Worm (Caenorhabditis elegans) whole organism, midembryonic: ENCODE results near the gene C47E12.12.

Experiments
- T22C8.4 ChIP-seq: fragments of 200-800 bp; sonication (Bioruptor generic); IDR thresholded peaks from 2 replicates; pipeline ENCODE4 v1.3.6; 2022; ENCODE audit warnings: missing genetic modification characterization, missing compliant biosample characterization
- cog-1 ChIP-seq: sonication (generic microtip); optimal IDR thresholded peaks from 2 replicates; lab custom pipeline; 2016; ENCODE audit warnings: missing genetic modification characterization, missing compliant biosample characterization
- flt-1 ChIP-seq: fragments of 200-800 bp; sonication (Bioruptor generic); IDR thresholded peaks from 2 replicates; pipeline ENCODE4 v1.3.6; 2022; ENCODE audit warnings: missing genetic modification characterization, missing compliant biosample characterization
- ref-1 ChIP-seq: fragments of 200-800 bp; sonication (Bioruptor generic); conservative IDR thresholded peaks from 2 replicates; pipeline ENCODE4 v1.3.6; 2022; ENCODE audit warnings: missing genetic modification reagents, missing genetic modification characterization, missing compliant biosample characterization
- ztf-23 ChIP-seq: fragments of 200-800 bp; sonication (Bioruptor generic); IDR thresholded peaks from 2 replicates; pipeline ENCODE4 v1.3.6; 2022; ENCODE audit warnings: missing genetic modification reagents, missing genetic modification characterization, missing compliant biosample characterization

DNA sequence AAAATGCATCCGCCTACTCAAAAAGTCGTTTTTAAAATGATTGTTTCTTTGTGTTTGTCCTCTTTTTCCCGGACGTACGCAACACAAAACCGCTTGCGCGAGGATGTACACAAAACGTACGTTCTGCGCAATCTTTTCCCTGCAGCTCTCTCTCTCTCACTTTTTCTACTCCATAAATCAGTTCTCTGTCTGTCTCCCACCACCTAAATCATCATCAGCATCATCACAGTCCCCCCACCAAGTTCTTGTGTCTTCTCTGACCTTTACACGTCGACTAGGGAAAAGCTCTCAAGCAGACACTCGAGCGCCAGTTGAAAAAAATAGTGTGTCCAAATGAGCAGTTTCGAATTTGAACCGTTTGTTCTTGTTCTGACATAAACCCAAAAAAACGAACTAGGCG, 28.2 kb downstream of the C47E12.12 start:
- TF ChIP-seq ztf-23 (GFP tag; lab: Robert Waterston, UW) (no peak), flt-1 (GFP tag; lab: Robert Waterston, UW) (no peak), cog-1 (no peak), T22C8.4 (no peak), ref-1 (no peak)
